Fruit fly (Drosophila melanogaster) whole organism, embryonic: ENCODE results near the gene CG31219.
A peak's percentile ranks its signal among the peaks of the same experiment; 100 is the strongest.

Source experiments
- Asciz ChIP-seq: fragments of 200-800 bp; sonication (Bioruptor generic); optimal IDR thresholded peaks from 2 replicates; lab custom pipeline; 2017; ENCODE audit warnings: missing biosample characterization, mild to moderate bottlenecking, missing genetic modification characterization, missing genetic modification reagents
- CG1024 ChIP-seq: fragments of 200-800 bp; sonication (Bioruptor generic); IDR thresholded peaks from 2 replicates; pipeline ENCODE4 v1.3.6; 2022; ENCODE audit warnings: missing biosample characterization, missing genetic modification characterization
- CG11695 ChIP-seq: fragments of 200-800 bp; sonication (Bioruptor generic); IDR thresholded peaks from 3 replicates; pipeline ENCODE4 v1.3.6; 2022; ENCODE audit warnings: missing biosample characterization, missing genetic modification characterization
- CG11696 ChIP-seq: fragments of 200-800 bp; sonication (Bioruptor generic); IDR thresholded peaks from 2 replicates; pipeline ENCODE4 v1.3.6; 2022; ENCODE audit warnings: missing biosample characterization, missing genetic modification characterization
- CG12299 ChIP-seq: fragments of 200-800 bp; sonication (Bioruptor generic); optimal IDR thresholded peaks from 2 replicates; lab custom pipeline; 2018; ENCODE audit warnings: missing biosample characterization, mild to moderate bottlenecking, missing genetic modification characterization
- CG12769 ChIP-seq: fragments of 200-800 bp; sonication (Bioruptor generic); optimal IDR thresholded peaks from 2 replicates; lab custom pipeline; 2019; ENCODE audit warnings: missing biosample characterization, mild to moderate bottlenecking, missing genetic modification characterization, moderate library complexity
- CG14860 ChIP-seq: fragments of 200-800 bp; sonication (Bioruptor generic); IDR thresholded peaks from 3 replicates; pipeline ENCODE4 v1.3.6; 2022; ENCODE audit warnings: missing biosample characterization, missing genetic modification characterization; ENCODE audit not compliant: partially characterized antibody
- CG14965 ChIP-seq: fragments of 200-800 bp; sonication (Bioruptor generic); optimal IDR thresholded peaks from 2 replicates; lab custom pipeline; 2016; ENCODE audit warnings: missing biosample characterization, missing genetic modification characterization, borderline replicate concordance
- CG15011 ChIP-seq: fragments of 200-800 bp; sonication (Bioruptor generic); optimal IDR thresholded peaks from 3 replicates; lab custom pipeline; 2018; ENCODE audit warnings: missing biosample characterization, mild to moderate bottlenecking, missing genetic modification characterization
- CG17328 ChIP-seq: fragments of 200-800 bp; sonication (Bioruptor generic); IDR thresholded peaks from 2 replicates; pipeline ENCODE4 v1.3.6; 2022; ENCODE audit warnings: missing biosample characterization, missing genetic modification characterization
- CG17361 ChIP-seq: fragments of 200-800 bp; sonication (Bioruptor generic); IDR thresholded peaks from 3 replicates; pipeline ENCODE4 v1.3.6; 2022; ENCODE audit warnings: missing biosample characterization, missing genetic modification characterization
- CG17912 ChIP-seq: fragments of 200-800 bp; sonication (Bioruptor generic); optimal IDR thresholded peaks from 2 replicates; lab custom pipeline; 2018; ENCODE audit warnings: missing biosample characterization, mild to moderate bottlenecking, missing genetic modification characterization
- CG18764 ChIP-seq: fragments of 200-800 bp; sonication (Bioruptor generic); optimal IDR thresholded peaks from 3 replicates; lab custom pipeline; 2016; ENCODE audit warnings: missing biosample characterization, missing genetic modification characterization
- CG2202 ChIP-seq: fragments of 200-800 bp; sonication (Bioruptor generic); optimal IDR thresholded peaks from 2 replicates; lab custom pipeline; 2018; ENCODE audit warnings: missing biosample characterization, mild to moderate bottlenecking, missing genetic modification characterization
- CG31224 ChIP-seq: fragments of 200-800 bp; sonication (Bioruptor generic); IDR thresholded peaks from 2 replicates; pipeline ENCODE4 v1.3.6; 2022; ENCODE audit warnings: missing biosample characterization, missing genetic modification characterization
- CG3995 ChIP-seq: fragments of 200-800 bp; sonication (Bioruptor generic); optimal IDR thresholded peaks from 3 replicates; lab custom pipeline; 2016; ENCODE audit warnings: missing biosample characterization, missing genetic modification characterization
- CG4404 ChIP-seq: fragments of 200-800 bp; sonication (Bioruptor generic); IDR thresholded peaks from 2 replicates; pipeline ENCODE4 v1.3.6; 2022; ENCODE audit warnings: missing biosample characterization, missing genetic modification characterization
- CG8290 ChIP-seq, 3 experiments: fragments of 200-800 bp; sonication (Bioruptor generic); optimal IDR thresholded peaks; 2 replicates each; lab custom pipeline; 2016 to 2019; ENCODE audit warnings: missing biosample characterization in 3 of 3, missing genetic modification characterization in 3 of 3, mild to moderate bottlenecking in 2 of 3, moderate library complexity in 1 of 3
- CG8944 ChIP-seq: fragments of 200-800 bp; sonication (Bioruptor generic); optimal IDR thresholded peaks from 3 replicates; lab custom pipeline; 2016; ENCODE audit warnings: missing biosample characterization, missing genetic modification characterization
- CG9876 ChIP-seq: fragments of 200-800 bp; sonication (Bioruptor generic); optimal IDR thresholded peaks from 2 replicates; lab custom pipeline; 2016; ENCODE audit warnings: missing biosample characterization, missing genetic modification characterization
- Dip2 ChIP-seq: fragments of 200-800 bp; sonication (Bioruptor generic); IDR thresholded peaks from 2 replicates; pipeline ENCODE4 v1.3.6; 2022; ENCODE audit warnings: missing biosample characterization, missing genetic modification characterization
- ERR ChIP-seq: fragments of 200-800 bp; sonication (Bioruptor generic); optimal IDR thresholded peaks from 2 replicates; lab custom pipeline; 2016; ENCODE audit warnings: missing biosample characterization, missing genetic modification characterization
- Hey ChIP-seq: fragments of 200-800 bp; sonication (Bioruptor generic); optimal IDR thresholded peaks from 3 replicates; lab custom pipeline; 2018; ENCODE audit warnings: missing biosample characterization, mild to moderate bottlenecking, missing genetic modification characterization
- Hr51 ChIP-seq, 2 experiments: fragments of 200-800 bp; sonication (Bioruptor generic); optimal IDR thresholded peaks; 2 replicates in 1 of 2; 3 replicates in 1 of 2; lab custom pipeline; 2016 to 2018; ENCODE audit warnings: missing biosample characterization in 2 of 2, missing genetic modification characterization in 2 of 2, mild to moderate bottlenecking in 1 of 2, moderate library complexity in 1 of 2
- Hr78 ChIP-seq, 2 experiments: fragments of 200-800 bp in 1 of 2; fragments of >200 bp in 1 of 2; sonication (Bioruptor generic) in 1 of 2; optimal IDR thresholded peaks; 2 replicates each; lab custom pipeline; 2017 to 2019; ENCODE audit warnings: missing biosample characterization in 2 of 2, missing genetic modification characterization in 2 of 2, mild to moderate bottlenecking in 1 of 2, moderate library complexity in 1 of 2
- Mes4 ChIP-seq: fragments of 200-800 bp; sonication (Bioruptor generic); optimal IDR thresholded peaks from 2 replicates; lab custom pipeline; 2016; ENCODE audit warnings: missing biosample characterization, missing genetic modification characterization
- NFAT ChIP-seq: fragments of 200-800 bp; sonication (Bioruptor generic); IDR thresholded peaks from 2 replicates; pipeline ENCODE4 v1.3.6; 2022; ENCODE audit warnings: missing biosample characterization, missing genetic modification characterization
- Opbp ChIP-seq: fragments of 200-800 bp; sonication (Bioruptor generic); IDR thresholded peaks from 3 replicates; pipeline ENCODE4 v1.3.6; 2022; ENCODE audit warnings: missing biosample characterization, missing genetic modification characterization; ENCODE audit not compliant: partially characterized antibody
- Trl ChIP-seq, 3 experiments: fragments of >200 bp in 2 of 3; fragments of 200-800 bp in 1 of 3; sonication (Bioruptor generic) in 1 of 3; optimal IDR thresholded peaks; 2 replicates in 1 of 3; 3 replicates in 2 of 3; lab custom pipeline; 2016 to 2017; ENCODE audit warnings: missing biosample characterization in 1 of 3, missing genetic modification characterization in 1 of 3
- bowl ChIP-seq: fragments of 200-800 bp; sonication (Bioruptor generic); IDR thresholded peaks from 2 replicates; pipeline ENCODE4 v1.3.6; 2022; ENCODE audit warnings: missing biosample characterization, missing genetic modification characterization
- danr ChIP-seq: fragments of 200-800 bp; sonication (Bioruptor generic); IDR thresholded peaks from 2 replicates; pipeline ENCODE4 v1.3.6; 2022; ENCODE audit warnings: missing biosample characterization, missing genetic modification characterization
- dmrt99B ChIP-seq: fragments of 200-800 bp; sonication (Bioruptor generic); optimal IDR thresholded peaks from 2 replicates; lab custom pipeline; 2018; ENCODE audit warnings: missing biosample characterization, mild to moderate bottlenecking, missing genetic modification characterization, moderate library complexity
- ems ChIP-seq: fragments of 200-800 bp; sonication (Bioruptor generic); optimal IDR thresholded peaks from 3 replicates; lab custom pipeline; 2016; ENCODE audit warnings: missing biosample characterization, missing genetic modification characterization
- fu2 ChIP-seq: fragments of 200-800 bp; sonication (Bioruptor generic); optimal IDR thresholded peaks from 2 replicates; lab custom pipeline; 2016; ENCODE audit warnings: missing biosample characterization, missing genetic modification characterization
- grau ChIP-seq: fragments of 200-800 bp; optimal IDR thresholded peaks from 3 replicates; lab custom pipeline; 2019; ENCODE audit warnings: missing biosample characterization, mild to moderate bottlenecking, missing genetic modification characterization, moderate library complexity
- kay ChIP-seq: fragments of 200-800 bp; sonication (Bioruptor generic); optimal IDR thresholded peaks from 2 replicates; lab custom pipeline; 2016; ENCODE audit warnings: missing biosample characterization, missing genetic modification characterization
- kni ChIP-seq: fragments of 200-800 bp; sonication (Bioruptor generic); optimal IDR thresholded peaks from 3 replicates; lab custom pipeline; 2017; ENCODE audit warnings: mild to moderate bottlenecking, missing biosample characterization, missing genetic modification reagents, missing genetic modification characterization
- mam ChIP-seq: fragments of 200-800 bp; sonication (Bioruptor generic); optimal IDR thresholded peaks from 3 replicates; lab custom pipeline; 2016; ENCODE audit warnings: missing biosample characterization, missing genetic modification characterization
- pan ChIP-seq, 4 experiments: fragments of >200 bp in 3 of 4; fragments of 200-800 bp in 1 of 4; sonication (Bioruptor generic) in 1 of 4; optimal IDR thresholded peaks in 3 of 4; IDR thresholded peaks in 1 of 4; 2 replicates each; pipeline versions ENCODE4 v1.3.6 to Lab custom; 2017 to 2022; ENCODE audit warnings: missing biosample characterization in 2 of 4, missing genetic modification characterization in 2 of 4, mixed read lengths in 1 of 4
- pfk ChIP-seq: fragments of 200-800 bp; sonication (Bioruptor generic); optimal IDR thresholded peaks from 2 replicates; lab custom pipeline; 2018; ENCODE audit warnings: missing biosample characterization, mild to moderate bottlenecking, missing genetic modification characterization, moderate library complexity
- pum ChIP-seq: fragments of 200-800 bp; sonication (Bioruptor generic); optimal IDR thresholded peaks from 2 replicates; lab custom pipeline; 2016; ENCODE audit warnings: missing biosample characterization, missing genetic modification characterization
- row ChIP-seq: fragments of 200-800 bp; sonication (Bioruptor generic); IDR thresholded peaks from 3 replicates; pipeline ENCODE4 v1.3.6; 2022; ENCODE audit warnings: missing biosample characterization, missing genetic modification characterization
- schlank ChIP-seq: fragments of 200-800 bp; sonication (Bioruptor generic); optimal IDR thresholded peaks from 2 replicates; lab custom pipeline; 2018; ENCODE audit warnings: missing biosample characterization, mild to moderate bottlenecking, missing genetic modification characterization
- sens ChIP-seq: fragments of 200-800 bp; sonication (Bioruptor generic); peaks from one replicate; lab custom pipeline; 2016; ENCODE audit warnings: missing biosample characterization, missing genetic modification characterization
- sna ChIP-seq: fragments of 200-800 bp; sonication (Bioruptor generic); IDR thresholded peaks from 2 replicates; pipeline ENCODE4 v1.3.6; 2022; ENCODE audit warnings: missing biosample characterization, missing genetic modification characterization; ENCODE audit not compliant: partially characterized antibody
- sob ChIP-seq: fragments of 200-800 bp; sonication (Bioruptor generic); IDR thresholded peaks from 2 replicates; pipeline ENCODE4 v1.3.6; 2022; ENCODE audit warnings: missing biosample characterization, missing genetic modification characterization
- ssp ChIP-seq: fragments of 200-800 bp; sonication (Bioruptor generic); IDR thresholded peaks from 2 replicates; pipeline ENCODE4 v1.3.6; 2022; ENCODE audit warnings: missing biosample characterization, missing genetic modification characterization
- tup ChIP-seq: fragments of 200-800 bp; sonication (Bioruptor generic); optimal IDR thresholded peaks from 2 replicates; lab custom pipeline; 2016; ENCODE audit warnings: missing biosample characterization, mild to moderate bottlenecking, missing genetic modification characterization, moderate library complexity
- wek ChIP-seq: fragments of 200-800 bp; sonication (Bioruptor generic); optimal IDR thresholded peaks from 3 replicates; lab custom pipeline; 2018; ENCODE audit warnings: missing biosample characterization, mild to moderate bottlenecking, missing genetic modification characterization, moderate library complexity
- zen ChIP-seq: fragments of 200-800 bp; sonication (Bioruptor generic); optimal IDR thresholded peaks from 3 replicates; lab custom pipeline; 2018; ENCODE audit warnings: missing biosample characterization, mild to moderate bottlenecking, missing genetic modification characterization, moderate library complexity

The CG31219 gene

DNA sequence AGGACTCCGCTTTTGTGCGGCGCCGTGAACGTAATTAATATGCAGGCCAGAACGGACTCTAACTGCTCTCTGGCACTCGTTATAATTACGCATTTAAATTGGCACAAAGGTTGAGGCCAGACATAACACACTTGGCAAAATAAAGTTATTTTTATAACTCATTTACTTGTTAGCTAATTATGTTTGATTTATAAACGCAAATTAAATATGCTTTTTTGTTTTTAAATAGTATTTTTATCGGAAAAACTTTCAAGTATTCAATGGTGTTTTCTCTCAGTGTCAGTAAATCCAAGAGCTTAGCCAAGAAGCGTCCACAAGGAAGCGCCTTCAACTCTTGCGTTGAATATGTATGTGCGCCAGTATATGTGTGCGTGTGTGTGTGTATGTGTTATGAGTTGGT lies 22.1 kb downstream of the CG31219 start (continued):
- TF ChIP-seq zen (tag; lab: Kevin White, UChicago) (no peak), CG15011 (GFP tag; lab: Kevin White, UChicago) (no peak), CG17361 (GFP tag; lab: Robert Waterston, UW) (no peak), CG11695 (GFP tag; lab: Robert Waterston, UW) (no peak), wek (GFP tag; lab: Kevin White, UChicago) (no peak), CG12299 (peak; percentile 3), Hey (tag; lab: Kevin White, UChicago) (no peak), CG1024 (no peak), sob (0 out of 2 replicates have a peak, but pooled peaks have one; percentile 32), Opbp (GFP tag; lab: Robert Waterston, UW) (no peak), grau (tag; lab: Kevin White, UChicago) (peak; percentile 11), ems (no peak), ssp (GFP tag; lab: Robert Waterston, UW) (no peak), CG8944 (GFP tag; lab: Kevin White, UChicago) (no peak), schlank (tag; lab: Kevin White, UChicago) (no peak), dmrt99B (tag; lab: Kevin White, UChicago) (peak; percentile 2), sna (GFP tag; lab: Robert Waterston, UW) (no peak), pum (no peak), danr (GFP tag; lab: Robert Waterston, UW) (no peak), fu2 (GFP tag; lab: Kevin White, UChicago) (no peak), mam (GFP tag; lab: Kevin White, UChicago) (peak; percentile 6), kay (GFP tag; lab: Kevin White, UChicago) (no peak), CG3995 (no peak), pfk (GFP tag; lab: Kevin White, UChicago) (no peak), CG4404 (GFP tag; lab: Robert Waterston, UW) (no peak), Hr78 (GFP tag; optimal IDR thresholded peaks at IDR 0.05; lab: Kevin White, UChicago) (no peak), bowl (GFP tag; lab: Robert Waterston, UW) (no peak), Trl (optimal IDR thresholded peaks at IDR 0.05; lab: Kevin White, UChicago) (no peak), Trl (GFP tag; optimal IDR thresholded peaks at IDR 0.05; lab: Kevin White, UChicago) (no peak), ERR (GFP tag; lab: Kevin White, UChicago) (no peak), CG2202 (tag; lab: Kevin White, UChicago) (no peak), CG11696 (GFP tag; lab: Robert Waterston, UW) (no peak), CG17912 (GFP tag; lab: Kevin White, UChicago) (no peak), row (GFP tag; lab: Robert Waterston, UW) (peak; percentile 48; the same call in 2 of the 3 replicates), pan (optimal IDR thresholded peaks at IDR 0.05; lab: Kevin White, UChicago) (no peak), pan (GFP tag; optimal IDR thresholded peaks at IDR 0.05 in 1 of 2, IDR thresholded peaks at IDR 0.05 in 1 of 2) (peak in 1 of 2 experiments; percentile 13), tup (GFP tag; lab: Kevin White, UChicago) (no peak), CG14860 (no peak), Hr51 (GFP tag; optimal IDR thresholded peaks at IDR 0.05; lab: Kevin White, UChicago) (peak in 1 of 2 experiments; percentile 31), CG17328 (GFP tag; lab: Robert Waterston, UW) (no peak), kni (GFP tag; lab: Kevin White, UChicago) (no peak), Asciz (GFP tag; lab: Kevin White, UChicago) (no peak), sens (GFP tag; lab: Kevin White, UChicago) (peak; percentile 84), CG12769 (no peak), CG31224 (GFP tag; lab: Robert Waterston, UW) (no peak), Dip2 (no peak), NFAT (no peak), CG18764 (no peak), Mes4 (GFP tag; lab: Kevin White, UChicago) (no peak), CG8290 (GFP tag; optimal IDR thresholded peaks at IDR 0.05; lab: Kevin White, UChicago) (no peak), CG8290 (tag; optimal IDR thresholded peaks at IDR 0.05; lab: Kevin White, UChicago) (no peak), CG9876 (no peak), CG14965 (GFP tag; lab: Kevin White, UChicago) (no peak)
